Fruit fly (Drosophila melanogaster) whole organism, prepupa: ENCODE measurements around the gene pasi2.
A peak's percentile ranks its signal among the peaks of the same experiment; 100 is the strongest.

Experiments used
- Blimp-1 ChIP-seq: fragments of 200-800 bp; sonication (Bioruptor generic); optimal IDR thresholded peaks from 3 replicates; lab custom pipeline; 2017; ENCODE audit warnings: missing biosample characterization, missing genetic modification characterization, mild to moderate bottlenecking, moderate library complexity, missing genetic modification reagents
- CG10631 ChIP-seq: fragments of 200-800 bp; sonication (Bioruptor generic); optimal IDR thresholded peaks from 2 replicates; lab custom pipeline; 2016; ENCODE audit warnings: missing biosample characterization, missing genetic modification characterization
- CG11294 ChIP-seq: fragments of 200-800 bp; sonication (Bioruptor generic); IDR thresholded peaks from 2 replicates; pipeline ENCODE4 v1.3.6; 2022; ENCODE audit warnings: missing biosample characterization, missing genetic modification characterization
- CG11902 ChIP-seq: fragments of 200-800 bp; sonication (Bioruptor generic); optimal IDR thresholded peaks from 3 replicates; lab custom pipeline; 2016; ENCODE audit warnings: missing biosample characterization, missing genetic modification characterization
- CG15336 ChIP-seq: fragments of 200-800 bp; sonication (Bioruptor generic); IDR thresholded peaks from 2 replicates; pipeline ENCODE4 v1.3.6; 2022; ENCODE audit warnings: missing biosample characterization, missing genetic modification characterization
- CG1621 ChIP-seq: fragments of 200-800 bp; sonication (Bioruptor generic); optimal IDR thresholded peaks from 3 replicates; lab custom pipeline; 2018; ENCODE audit warnings: missing biosample characterization, mild to moderate bottlenecking, missing genetic modification characterization
- CG16779 ChIP-seq: fragments of 200-800 bp; sonication (Bioruptor generic); optimal IDR thresholded peaks from 3 replicates; lab custom pipeline; 2017; ENCODE audit warnings: missing biosample characterization, mild to moderate bottlenecking, missing genetic modification characterization
- CG3032 ChIP-seq: fragments of 200-800 bp; optimal IDR thresholded peaks from 2 replicates; lab custom pipeline; 2019; ENCODE audit warnings: missing biosample characterization, mild to moderate bottlenecking, missing genetic modification characterization, moderate library complexity
- CG31627 ChIP-seq: fragments of 200-800 bp; sonication (Bioruptor generic); optimal IDR thresholded peaks from 3 replicates; lab custom pipeline; 2016; ENCODE audit warnings: missing biosample characterization, missing genetic modification characterization
- CG32006 ChIP-seq: fragments of 200-800 bp; sonication (Bioruptor generic); optimal IDR thresholded peaks from 3 replicates; lab custom pipeline; 2017; ENCODE audit warnings: missing biosample characterization, mild to moderate bottlenecking, missing genetic modification characterization
- CG34406 ChIP-seq: fragments of 200-800 bp; sonication (Bioruptor generic); optimal IDR thresholded peaks from 3 replicates; lab custom pipeline; 2016; ENCODE audit warnings: missing biosample characterization, missing genetic modification characterization
- CG3919 ChIP-seq: fragments of 200-800 bp; sonication (Bioruptor generic); optimal IDR thresholded peaks from 3 replicates; lab custom pipeline; 2016; ENCODE audit warnings: missing biosample characterization, missing genetic modification characterization
- CG6163 ChIP-seq: fragments of 200-800 bp; sonication (Bioruptor generic); IDR thresholded peaks from 3 replicates; pipeline ENCODE4 v1.3.6; 2022; ENCODE audit warnings: missing biosample characterization, missing genetic modification characterization
- CG6276 ChIP-seq: fragments of 200-800 bp; sonication (Bioruptor generic); optimal IDR thresholded peaks from 2 replicates; lab custom pipeline; 2017; ENCODE audit warnings: missing biosample characterization, mild to moderate bottlenecking, missing genetic modification characterization
- CG6808 ChIP-seq: fragments of 200-800 bp; sonication (Bioruptor generic); optimal IDR thresholded peaks from 3 replicates; lab custom pipeline; 2017; ENCODE audit warnings: missing biosample characterization, missing genetic modification characterization, mild to moderate bottlenecking, moderate library complexity, missing genetic modification reagents
- CG6854 ChIP-seq: fragments of 200-800 bp; sonication (Bioruptor generic); optimal IDR thresholded peaks from 2 replicates; lab custom pipeline; 2017; ENCODE audit warnings: missing biosample characterization, mild to moderate bottlenecking, missing genetic modification characterization
- CG7368 ChIP-seq: fragments of 200-800 bp; sonication (Bioruptor generic); optimal IDR thresholded peaks from 3 replicates; lab custom pipeline; 2016; ENCODE audit warnings: missing biosample characterization, missing genetic modification characterization
- CG8319 ChIP-seq: fragments of 200-800 bp; sonication (Bioruptor generic); optimal IDR thresholded peaks from 3 replicates; lab custom pipeline; 2016; ENCODE audit warnings: missing biosample characterization, missing genetic modification characterization
- Eip75B ChIP-seq: fragments of 200-800 bp; sonication (Bioruptor generic); optimal IDR thresholded peaks from 3 replicates; lab custom pipeline; 2016; ENCODE audit warnings: missing biosample characterization, missing genetic modification characterization
- Eip93F ChIP-seq: fragments of 200-800 bp; sonication (Bioruptor generic); optimal IDR thresholded peaks from 2 replicates; lab custom pipeline; 2016; ENCODE audit warnings: missing biosample characterization, mild to moderate bottlenecking, missing genetic modification characterization
- Ets21C ChIP-seq: fragments of 200-800 bp; sonication (Bioruptor generic); optimal IDR thresholded peaks from 3 replicates; lab custom pipeline; 2016; ENCODE audit warnings: missing biosample characterization, missing genetic modification characterization
- Ets96B ChIP-seq: fragments of 200-800 bp; optimal IDR thresholded peaks from 2 replicates; lab custom pipeline; 2019; ENCODE audit warnings: missing biosample characterization, mild to moderate bottlenecking, missing genetic modification characterization, moderate library complexity
- Gug ChIP-seq: fragments of 200-800 bp; sonication (Bioruptor generic); IDR thresholded peaks from 2 replicates; pipeline ENCODE4 v1.3.6; 2022; ENCODE audit warnings: missing biosample characterization, missing genetic modification characterization
- Hr38 ChIP-seq: sonication (Bioruptor generic); optimal IDR thresholded peaks from 2 replicates; lab custom pipeline; 2016; ENCODE audit warnings: missing biosample characterization, missing genetic modification characterization
- Hr4 ChIP-seq: fragments of 200-800 bp; sonication (Bioruptor generic); optimal IDR thresholded peaks from 3 replicates; lab custom pipeline; 2016; ENCODE audit warnings: missing biosample characterization, missing genetic modification characterization
- Lpt ChIP-seq: fragments of 200-800 bp; sonication (Bioruptor generic); optimal IDR thresholded peaks from 3 replicates; lab custom pipeline; 2016; ENCODE audit warnings: missing biosample characterization, missing genetic modification characterization
- Met ChIP-seq: fragments of 200-800 bp; sonication (Bioruptor generic); optimal IDR thresholded peaks from 3 replicates; lab custom pipeline; 2016; ENCODE audit warnings: missing biosample characterization, missing genetic modification characterization
- OdsH ChIP-seq: fragments of 200-800 bp; sonication (Bioruptor generic); optimal IDR thresholded peaks from 3 replicates; lab custom pipeline; 2016; ENCODE audit warnings: missing biosample characterization, missing genetic modification characterization
- Smox ChIP-seq: fragments of 200-800 bp; sonication (Bioruptor generic); optimal IDR thresholded peaks from 3 replicates; lab custom pipeline; 2016; ENCODE audit warnings: missing biosample characterization, missing genetic modification characterization
- Sox102F ChIP-seq: fragments of 200-800 bp; sonication (Bioruptor generic); optimal IDR thresholded peaks from 2 replicates; lab custom pipeline; 2016; ENCODE audit warnings: missing biosample characterization, mild to moderate bottlenecking, missing genetic modification characterization
- Sox14 ChIP-seq: fragments of 200-800 bp; sonication (Bioruptor generic); optimal IDR thresholded peaks from 3 replicates; lab custom pipeline; 2016; ENCODE audit warnings: missing biosample characterization, missing genetic modification characterization
- achi ChIP-seq: fragments of 200-800 bp; sonication (Bioruptor generic); optimal IDR thresholded peaks from 3 replicates; lab custom pipeline; 2016; ENCODE audit warnings: missing biosample characterization, missing genetic modification characterization
- acj6 ChIP-seq: fragments of 200-800 bp; sonication (Bioruptor generic); optimal IDR thresholded peaks from 3 replicates; lab custom pipeline; 2016; ENCODE audit warnings: missing biosample characterization, missing genetic modification characterization
- cyc ChIP-seq: fragments of 200-800 bp; sonication (Bioruptor generic); optimal IDR thresholded peaks from 3 replicates; lab custom pipeline; 2016; ENCODE audit warnings: missing biosample characterization, missing genetic modification characterization
- dsx ChIP-seq: fragments of 200-800 bp; optimal IDR thresholded peaks from 3 replicates; lab custom pipeline; 2019; ENCODE audit warnings: missing biosample characterization, mild to moderate bottlenecking, missing genetic modification characterization, moderate library complexity; ENCODE audit not compliant: poor library complexity, severe bottlenecking
- eg ChIP-seq: fragments of 200-800 bp; sonication (Bioruptor generic); IDR thresholded peaks from 3 replicates; pipeline ENCODE4 v1.3.6; 2022; ENCODE audit warnings: missing biosample characterization, missing genetic modification characterization
- fd59A ChIP-seq: fragments of 200-800 bp; sonication (Bioruptor generic); optimal IDR thresholded peaks from 2 replicates; lab custom pipeline; 2017; ENCODE audit warnings: missing biosample characterization, mild to moderate bottlenecking, missing genetic modification characterization, missing genetic modification reagents
- fd85E ChIP-seq: fragments of 200-800 bp; sonication (Bioruptor generic); optimal IDR thresholded peaks from 3 replicates; lab custom pipeline; 2016; ENCODE audit warnings: missing biosample characterization, missing genetic modification characterization
- fkh ChIP-seq: fragments of 200-800 bp; sonication (Bioruptor generic); optimal IDR thresholded peaks from 3 replicates; lab custom pipeline; 2017; ENCODE audit warnings: missing biosample characterization, mild to moderate bottlenecking, missing genetic modification characterization, moderate library complexity
- lz ChIP-seq: fragments of 200-800 bp; sonication (Bioruptor generic); optimal IDR thresholded peaks from 3 replicates; lab custom pipeline; 2016; ENCODE audit warnings: missing biosample characterization, missing genetic modification characterization
- net ChIP-seq: fragments of 200-800 bp; sonication (Bioruptor generic); optimal IDR thresholded peaks from 3 replicates; lab custom pipeline; 2016; ENCODE audit warnings: missing biosample characterization, missing genetic modification characterization
- pdm3 ChIP-seq: fragments of 200-800 bp; sonication (Bioruptor generic); optimal IDR thresholded peaks from 3 replicates; lab custom pipeline; 2016; ENCODE audit warnings: missing biosample characterization, missing genetic modification characterization
- spab ChIP-seq: fragments of 200-800 bp; sonication (Bioruptor generic); optimal IDR thresholded peaks from 2 replicates; lab custom pipeline; 2017; ENCODE audit warnings: missing biosample characterization, mild to moderate bottlenecking, missing genetic modification characterization, missing genetic modification reagents
- ss ChIP-seq, 2 experiments: fragments of 200-800 bp; sonication (Bioruptor generic); optimal IDR thresholded peaks; 2 replicates in 1 of 2; 3 replicates in 1 of 2; lab custom pipeline; 2017 to 2018; ENCODE audit warnings: mild to moderate bottlenecking in 2 of 2, missing biosample characterization in 2 of 2, missing genetic modification characterization in 2 of 2, moderate library complexity in 1 of 2
- topi ChIP-seq: fragments of 200-800 bp; sonication (Bioruptor generic); optimal IDR thresholded peaks from 3 replicates; lab custom pipeline; 2016; ENCODE audit warnings: missing biosample characterization, missing genetic modification characterization
- vri ChIP-seq: fragments of 200-800 bp; sonication (Bioruptor generic); optimal IDR thresholded peaks from 3 replicates; lab custom pipeline; 2016; ENCODE audit warnings: missing biosample characterization, mild to moderate bottlenecking, missing genetic modification characterization

Gene pasi2

DNA sequence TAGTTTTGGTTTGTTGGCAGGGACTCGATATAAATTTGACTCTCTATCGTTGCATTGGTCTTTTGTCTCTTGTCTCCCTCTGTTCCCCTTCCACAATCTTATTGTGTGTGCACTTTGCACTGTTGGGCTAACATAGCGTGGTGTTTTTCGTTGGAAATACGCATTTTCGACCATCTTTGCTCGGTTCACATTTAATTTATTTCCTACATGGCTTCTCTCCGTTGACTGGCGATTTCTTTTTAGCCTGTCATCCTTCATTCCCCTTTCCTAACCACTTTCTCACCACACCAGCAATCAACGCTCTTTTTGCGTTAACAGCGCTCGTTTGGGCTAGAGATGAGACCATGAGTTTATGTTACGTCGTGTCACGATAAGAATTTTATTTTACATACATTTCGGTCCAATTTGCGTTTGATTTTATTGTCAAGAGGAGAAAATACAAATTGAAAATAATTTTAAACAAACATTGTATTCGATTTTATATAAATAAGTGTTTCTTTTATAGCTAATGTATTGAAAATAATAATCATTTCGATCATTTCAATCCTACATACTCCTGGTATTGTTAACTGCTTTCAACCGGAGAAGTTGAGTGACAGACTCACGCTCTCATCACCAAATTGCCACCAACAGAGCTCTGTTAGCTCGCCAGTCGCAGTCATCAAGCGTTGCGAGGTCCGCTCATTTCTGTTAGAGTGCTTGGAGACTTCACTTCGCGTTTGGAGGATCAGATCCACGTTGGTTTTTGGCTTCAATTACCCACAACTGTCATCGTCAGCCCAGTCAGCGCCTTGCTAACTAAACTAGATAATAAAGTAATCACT lies 6.4 kb downstream of the pasi2 start (continued):
- TF ChIP-seq CG1621 (tag; lab: Kevin White, UChicago) (peak; percentile 67), acj6 (GFP tag; lab: Kevin White, UChicago) (peak; percentile 81), fkh (peak; percentile 56), CG34406 (peak; percentile 81), CG11902 (no peak), CG6163 (GFP tag; lab: Robert Waterston, UW) (peak; percentile 64; the same call in 2 of the 3 replicates), CG6808 (peak; percentile 84), CG11294 (GFP tag; lab: Robert Waterston, UW) (peak; percentile 8; the same call in 1 of the 2 replicates), Ets21C (GFP tag; lab: Kevin White, UChicago) (peak; percentile 54), dsx (peak; percentile 81), Eip75B (peak; percentile 82), OdsH (peak; percentile 80), CG3919 (GFP tag; lab: Kevin White, UChicago) (peak; percentile 81), eg (GFP tag; lab: Robert Waterston, UW) (peak; percentile 60), CG7368 (GFP tag; lab: Kevin White, UChicago) (peak; percentile 69), Lpt (GFP tag; lab: Kevin White, UChicago) (peak; percentile 62), Eip93F (GFP tag; lab: Kevin White, UChicago) (peak; percentile 94), spab (GFP tag; lab: Kevin White, UChicago) (peak; percentile 68), fd59A (peak; percentile 67), cyc (peak; percentile 75), CG10631 (peak; percentile 72), CG16779 (tag; lab: Kevin White, UChicago) (peak; percentile 45), achi (GFP tag; lab: Kevin White, UChicago) (peak; percentile 85), net (GFP tag; lab: Kevin White, UChicago) (peak; percentile 75), Hr4 (GFP tag; lab: Kevin White, UChicago) (peak; percentile 85), CG6276 (GFP tag; lab: Kevin White, UChicago) (peak; percentile 73), lz (GFP tag; lab: Kevin White, UChicago) (peak; percentile 86), Blimp-1 (peak; percentile 75), Ets96B (tag; lab: Kevin White, UChicago) (peak; percentile 84), CG3032 (tag; lab: Kevin White, UChicago) (peak; percentile 84), CG8319 (GFP tag; lab: Kevin White, UChicago) (peak; percentile 30), CG32006 (GFP tag; lab: Kevin White, UChicago) (peak; percentile 85), Gug (GFP tag; lab: Robert Waterston, UW) (peak; percentile 53; the same call in 1 of the 2 replicates)

DNA sequence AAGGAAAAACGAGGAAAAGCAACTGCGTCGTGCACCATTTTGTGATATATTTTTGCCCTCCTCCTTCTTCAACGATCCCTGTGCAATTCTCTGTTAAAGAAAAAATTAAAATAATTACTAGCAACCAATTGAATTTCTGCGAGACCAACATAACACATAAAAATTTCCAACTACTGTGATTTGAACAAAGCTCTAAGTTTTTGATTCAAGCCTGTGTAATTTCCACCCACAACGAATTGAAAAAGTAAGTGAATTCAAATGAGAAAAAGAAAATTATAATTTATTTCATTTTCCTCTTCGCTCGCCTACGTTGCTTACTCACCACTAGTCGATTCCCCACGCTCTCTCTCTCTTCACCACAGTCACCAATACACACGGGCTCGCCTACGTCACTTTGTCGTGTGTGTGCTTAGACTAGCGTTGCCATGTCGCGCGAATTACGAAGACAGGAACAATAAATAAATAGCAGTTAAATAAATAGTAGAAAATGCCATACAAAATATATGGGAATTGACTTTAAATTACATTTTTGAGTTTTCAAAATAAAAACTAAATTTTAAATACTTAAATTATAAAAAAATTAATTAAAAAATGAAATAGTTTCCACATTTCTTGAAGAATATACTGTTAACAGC lies 7.4 kb downstream of the pasi2 start:
- TF ChIP-seq fd85E (GFP tag; lab: Kevin White, UChicago) (peak; percentile 38), pdm3 (GFP tag; lab: Kevin White, UChicago) (peak; percentile 18), ss (GFP tag; optimal IDR thresholded peaks at IDR 0.05; lab: Kevin White, UChicago) (peak in 1 of 2 experiments; percentile 52), CG3919 (GFP tag; lab: Kevin White, UChicago) (peak; percentile 23), CG10631 (no peak), CG7368 (GFP tag; lab: Kevin White, UChicago) (peak; percentile 2), lz (GFP tag; lab: Kevin White, UChicago) (peak; percentile 13), Gug (GFP tag; lab: Robert Waterston, UW) (no peak), net (GFP tag; lab: Kevin White, UChicago) (no peak), vri (GFP tag; lab: Kevin White, UChicago) (peak; percentile 57), topi (peak; percentile 5), Met (peak; percentile 30), Sox102F (GFP tag; lab: Kevin White, UChicago) (peak; percentile 31), Smox (GFP tag; lab: Kevin White, UChicago) (peak; percentile 19), Hr38 (GFP tag; lab: Kevin White, UChicago) (no peak), Ets96B (tag; lab: Kevin White, UChicago) (peak; percentile 13), CG6276 (GFP tag; lab: Kevin White, UChicago) (peak; percentile 10), OdsH (peak; percentile 14), CG16779 (tag; lab: Kevin White, UChicago) (peak; percentile 32), CG31627 (GFP tag; lab: Kevin White, UChicago) (no peak), achi (GFP tag; lab: Kevin White, UChicago) (peak; percentile 43), CG6854 (peak; percentile 49), CG11294 (GFP tag; lab: Robert Waterston, UW) (no peak), Sox14 (peak; percentile 20), CG15336 (peak; percentile 35; the same call in 1 of the 2 replicates), CG6163 (GFP tag; lab: Robert Waterston, UW) (peak; percentile 57; the same call in 2 of the 3 replicates), Blimp-1 (peak; percentile 22), Eip75B (peak; percentile 0)
